Fruit fly (Drosophila melanogaster): ENCODE results near the gene JMJD7.

The JMJD7 gene

dm6 chr3L:13412200-13412885, 37.7 kb downstream of the JMJD7 start, which contains the start of the genes CG10222 and flr (continued):
- TF ChIP-seq gfzf (GFP tag; optimal IDR thresholded peaks at IDR 0.05) = peak; percentile 10
- TF ChIP-seq Sox102F (GFP tag; optimal IDR thresholded peaks at IDR 0.05) = no peak
- peak; percentile 19 for TF ChIP-seq CG15601 (tag; optimal IDR thresholded peaks at IDR 0.05)
- no peak for TF ChIP-seq Poxn (GFP tag; IDR thresholded peaks at IDR 0.05)
- no peak for TF ChIP-seq CG9437 (GFP tag; optimal IDR thresholded peaks at IDR 0.05)
- no peak for TF ChIP-seq dimm (GFP tag; IDR thresholded peaks at IDR 0.05)
- no peak for TF ChIP-seq Hr51 (GFP tag; optimal IDR thresholded peaks at IDR 0.05)
- no peak for TF ChIP-seq dmrt11E (tag; optimal IDR thresholded peaks at IDR 0.05)
- TF ChIP-seq CG13296 (GFP tag; optimal IDR thresholded peaks at IDR 0.05) = no peak
- TF ChIP-seq CG4820 (GFP tag; optimal IDR thresholded peaks at IDR 0.05) = no peak
- no peak for TF ChIP-seq CG14667 (GFP tag; IDR thresholded peaks at IDR 0.05)
- TF ChIP-seq Lpt (GFP tag; optimal IDR thresholded peaks at IDR 0.05) = no peak
- TF ChIP-seq Dek (tag; optimal IDR thresholded peaks at IDR 0.05) = no peak
- peak; percentile 12 for TF ChIP-seq ind (GFP tag; optimal IDR thresholded peaks at IDR 0.05)
- TF ChIP-seq Dll (GFP tag; IDR thresholded peaks at IDR 0.05; ENCODE audit: partially characterized antibody) = peak; percentile 85
- TF ChIP-seq Fer1 (GFP tag; optimal IDR thresholded peaks at IDR 0.05) = no peak
- no peak for TF ChIP-seq Mrtf (GFP tag; IDR thresholded peaks at IDR 0.05)
- no peak for TF ChIP-seq dm (GFP tag; optimal IDR thresholded peaks at IDR 0.05)
- peak; percentile 71 for TF ChIP-seq vnd (GFP tag; IDR thresholded peaks at IDR 0.05; ENCODE audit: partially characterized antibody)
- no peak for TF ChIP-seq CG1529 (GFP tag; optimal IDR thresholded peaks at IDR 0.05)
- TF ChIP-seq ro (GFP tag; IDR thresholded peaks at IDR 0.05) = no peak
- 0 out of 2 replicates have a peak, but pooled peaks have one; percentile 42 for TF ChIP-seq CG42726 (GFP tag; IDR thresholded peaks at IDR 0.05; ENCODE audit: partially characterized antibody)
- TF ChIP-seq Oli (tag; optimal IDR thresholded peaks at IDR 0.05) = no peak
- TF ChIP-seq H2.0 (GFP tag; IDR thresholded peaks at IDR 0.05) = no peak
- TF ChIP-seq CG4424 (GFP tag; optimal IDR thresholded peaks at IDR 0.05) = no peak
- peak; percentile 8 for TF ChIP-seq sug (tag; optimal IDR thresholded peaks at IDR 0.05)
- TF ChIP-seq hkb (optimal IDR thresholded peaks at IDR 0.05) = no peak
- TF ChIP-seq hkb (GFP tag; IDR thresholded peaks at IDR 0.05) = no peak
- TF ChIP-seq Rx (GFP tag; IDR thresholded peaks at IDR 0.05) = no peak
- TF ChIP-seq NK7.1 (GFP tag; optimal IDR thresholded peaks at IDR 0.05) = no peak
- no peak for TF ChIP-seq emc (GFP tag; optimal IDR thresholded peaks at IDR 0.05)
- no peak for TF ChIP-seq Blimp-1 (GFP tag; optimal IDR thresholded peaks at IDR 0.05)
- TF ChIP-seq MBD-R2 (GFP tag; IDR thresholded peaks at IDR 0.05) = peak; percentile 65
- no peak for TF ChIP-seq Atf3 (GFP tag; optimal IDR thresholded peaks at IDR 0.05)
- TF ChIP-seq CG11456 (GFP tag; IDR thresholded peaks at IDR 0.05) = no peak
- TF ChIP-seq mirr (GFP tag; optimal IDR thresholded peaks at IDR 0.05) = no peak
- TF ChIP-seq stc (GFP tag; IDR thresholded peaks at IDR 0.05) = no peak
- no peak for TF ChIP-seq esg (GFP tag; conservative IDR thresholded peaks at IDR 0.05)
- TF ChIP-seq Scr (GFP tag; IDR thresholded peaks at IDR 0.05; ENCODE audit: partially characterized antibody) = peak; percentile 87
- TF ChIP-seq jigr1 (GFP tag; IDR thresholded peaks at IDR 0.05) = peak; percentile 14; the same call in 1 of the 3 replicates
- TF ChIP-seq Awh (GFP tag; IDR thresholded peaks at IDR 0.05) = no peak
- TF ChIP-seq Asciz (GFP tag; optimal IDR thresholded peaks at IDR 0.05) = no peak
- TF ChIP-seq CG2875 (GFP tag; optimal IDR thresholded peaks at IDR 0.05) = no peak
- no peak for TF ChIP-seq CG6254 (GFP tag; optimal IDR thresholded peaks at IDR 0.05)
- no peak for TF ChIP-seq CG9609 (GFP tag; optimal IDR thresholded peaks at IDR 0.05)
- TF ChIP-seq CG6654 (GFP tag; optimal IDR thresholded peaks at IDR 0.05) = no peak
- TF ChIP-seq repo (GFP tag; optimal IDR thresholded peaks at IDR 0.05) = no peak
- TF ChIP-seq YL-1 (GFP tag; optimal IDR thresholded peaks at IDR 0.05) = peak; percentile 1
- TF ChIP-seq bsh (GFP tag; optimal IDR thresholded peaks at IDR 0.05) = no peak

All from whole organism, embryonic.